Fruit fly (Drosophila melanogaster) whole organism, embryonic: ENCODE measurements around the gene CG42465.

Experiments used
- Dad ChIP-seq: fragments of 200-800 bp; sonication (Bioruptor generic); optimal IDR thresholded peaks from 3 replicates; lab custom pipeline; 2016; ENCODE audit warnings: missing biosample characterization, missing genetic modification characterization
- cwo ChIP-seq: fragments of 200-800 bp; sonication (Bioruptor generic); optimal IDR thresholded peaks from 3 replicates; lab custom pipeline; 2017; ENCODE audit warnings: missing biosample characterization, missing genetic modification characterization, mild to moderate bottlenecking, moderate library complexity, missing genetic modification reagents
- ham ChIP-seq: fragments of 200-800 bp; sonication (Bioruptor generic); IDR thresholded peaks from 2 replicates; pipeline ENCODE4 v1.3.6; 2022; ENCODE audit warnings: missing biosample characterization, missing genetic modification characterization

- TF ChIP-seq Dad (no peak), ham (no peak), cwo (GFP tag; lab: Kevin White, UChicago) (no peak)
These were observed 7.5 kb upstream of the CG42465 start, which contains the start of gene CG16704 for dm6 chr2L:3692466-3692865.
